Worm (Caenorhabditis elegans) whole organism, mixed stage, embryonic: Measurements from ENCODE around the gene idpa-2.

ENCODE experiments used
- M03D4.4 ChIP-seq: sonication (generic microtip); optimal IDR thresholded peaks from 2 replicates; lab custom pipeline; 2017; ENCODE audit warnings: mild to moderate bottlenecking, missing genetic modification characterization, missing compliant biosample characterization
- bed-3 ChIP-seq: fragments of 200-800 bp; sonication (Bioruptor generic); optimal IDR thresholded peaks from 3 replicates; lab custom pipeline; 2018; ENCODE audit warnings: mild to moderate bottlenecking, missing genetic modification characterization, moderate library complexity, missing compliant biosample characterization
- blmp-1 ChIP-seq: fragments of 150-350 bp; optimal IDR thresholded peaks from 2 replicates; lab custom pipeline; 2014; ENCODE audit warnings: missing biosample characterization, missing genetic modification characterization
- ceh-43 ChIP-seq: fragments of 200-800 bp; sonication (Bioruptor generic); optimal IDR thresholded peaks from 2 replicates; lab custom pipeline; 2018; ENCODE audit warnings: mild to moderate bottlenecking, missing genetic modification characterization, moderate library complexity, missing compliant biosample characterization
- ceh-83 ChIP-seq: fragments of 200-800 bp; sonication (Bioruptor generic); optimal IDR thresholded peaks from 2 replicates; lab custom pipeline; 2018; ENCODE audit warnings: mild to moderate bottlenecking, missing genetic modification characterization, missing compliant biosample characterization
- ces-1 ChIP-seq: fragments of 150-350 bp; optimal IDR thresholded peaks from 2 replicates; lab custom pipeline; 2014; ENCODE audit warnings: missing biosample characterization, missing genetic modification reagents, missing genetic modification characterization
- cnd-1 ChIP-seq: fragments of 200-800 bp; sonication (Bioruptor generic); optimal IDR thresholded peaks from 2 replicates; lab custom pipeline; 2018; ENCODE audit warnings: mild to moderate bottlenecking, missing genetic modification characterization, missing compliant biosample characterization
- drap-1 ChIP-seq: fragments of 200-800 bp; sonication (Bioruptor generic); optimal IDR thresholded peaks from 3 replicates; lab custom pipeline; 2018; ENCODE audit warnings: mild to moderate bottlenecking, missing genetic modification characterization, missing compliant biosample characterization
- elt-1 ChIP-seq: sonication (generic microtip); optimal IDR thresholded peaks from 2 replicates; lab custom pipeline; 2017; ENCODE audit warnings: missing genetic modification characterization, mild to moderate bottlenecking, missing compliant biosample characterization, antibody characterized with exemption, moderate library complexity, borderline replicate concordance; ENCODE audit not compliant: insufficient read depth
- ham-2 ChIP-seq: fragments of 200-800 bp; sonication (Bioruptor generic); optimal IDR thresholded peaks from 2 replicates; lab custom pipeline; 2018; ENCODE audit warnings: mild to moderate bottlenecking, missing genetic modification characterization, missing compliant biosample characterization
- hlh-1 ChIP-seq: fragments of 150-350 bp; optimal IDR thresholded peaks from 2 replicates; lab custom pipeline; 2014; ENCODE audit warnings: missing biosample characterization, missing genetic modification reagents, missing genetic modification characterization
- lin-32 ChIP-seq: fragments of 200-800 bp; sonication (Bioruptor generic); optimal IDR thresholded peaks from 2 replicates; lab custom pipeline; 2018; ENCODE audit warnings: mild to moderate bottlenecking, missing genetic modification characterization, missing compliant biosample characterization
- mab-5 ChIP-seq: fragments of 150-350 bp; optimal IDR thresholded peaks from 2 replicates; lab custom pipeline; 2014; ENCODE audit warnings: missing biosample characterization, missing genetic modification characterization
- mep-1 ChIP-seq: fragments of 150-350 bp; optimal IDR thresholded peaks from 2 replicates; lab custom pipeline; 2017; ENCODE audit warnings: missing biosample characterization, missing genetic modification reagents, missing genetic modification characterization, inconsistent platforms
- mls-2 ChIP-seq: sonication (generic microtip); optimal IDR thresholded peaks from 2 replicates; lab custom pipeline; 2016; ENCODE audit warnings: mild to moderate bottlenecking, missing genetic modification characterization, moderate library complexity, missing compliant biosample characterization
- nhr-2 ChIP-seq: fragments of 150-350 bp; optimal IDR thresholded peaks from 2 replicates; lab custom pipeline; 2014; ENCODE audit warnings: missing biosample characterization, missing genetic modification characterization
- pha-4 ChIP-seq: fragments of 150-350 bp; optimal IDR thresholded peaks from 2 replicates; lab custom pipeline; 2018; ENCODE audit warnings: missing biosample characterization, missing genetic modification reagents, missing genetic modification characterization
- sem-2 ChIP-seq: fragments of 200-800 bp; sonication (Bioruptor generic); optimal IDR thresholded peaks from 2 replicates; lab custom pipeline; 2018; ENCODE audit warnings: mild to moderate bottlenecking, missing genetic modification characterization, missing compliant biosample characterization
- snpc-4 ChIP-seq: fragments of 150-350 bp; optimal IDR thresholded peaks from 2 replicates; lab custom pipeline; 2014; ENCODE audit warnings: missing biosample characterization, missing genetic modification characterization
- unc-120 ChIP-seq: sonication (generic microtip); optimal IDR thresholded peaks from 2 replicates; lab custom pipeline; 2017; ENCODE audit warnings: missing genetic modification characterization, missing compliant biosample characterization; ENCODE audit not compliant: poor library complexity, severe bottlenecking
- unc-39 ChIP-seq: fragments of 150-350 bp; optimal IDR thresholded peaks from 2 replicates; lab custom pipeline; 2014; ENCODE audit warnings: missing biosample characterization, missing genetic modification characterization
- unc-62 ChIP-seq: fragments of 150-350 bp; optimal IDR thresholded peaks from 2 replicates; lab custom pipeline; 2014; ENCODE audit warnings: missing biosample characterization, missing genetic modification reagents, missing genetic modification characterization
- zip-8 ChIP-seq: fragments of 150-350 bp; optimal IDR thresholded peaks from 2 replicates; lab custom pipeline; 2014; ENCODE audit warnings: missing biosample characterization, missing genetic modification characterization
- ztf-11 ChIP-seq: fragments of 150-350 bp; optimal IDR thresholded peaks from 2 replicates; lab custom pipeline; 2014; ENCODE audit warnings: missing biosample characterization, missing genetic modification characterization

idpa-2 gene

ce11 chrII:8748638-8749037, 43.9 kb downstream of the idpa-2 start:
- peak; percentile 69 for TF ChIP-seq cnd-1
- TF ChIP-seq unc-39 (tag; lab: Kevin White, UChicago) = no peak
- TF ChIP-seq ham-2 (GFP tag; lab: Kevin White, UChicago) = no peak
- TF ChIP-seq ztf-11 = no peak
- TF ChIP-seq nhr-2 = no peak
- peak; percentile 58 for TF ChIP-seq ces-1
- no peak for TF ChIP-seq blmp-1 (tag; lab: Kevin White, UChicago)
- no peak for TF ChIP-seq sem-2 (GFP tag; lab: Kevin White, UChicago)

ce11 chrII:8747939-8748352, 44.6 kb downstream of the idpa-2 start:
- no peak for TF ChIP-seq ztf-11
- TF ChIP-seq M03D4.4 (tag; lab: Kevin White, UChicago) = peak; percentile 40
- peak; percentile 8 for TF ChIP-seq mep-1 (tag; lab: Kevin White, UChicago)
- TF ChIP-seq snpc-4 (tag; lab: Kevin White, UChicago) = no peak
- TF ChIP-seq unc-39 (tag; lab: Kevin White, UChicago) = no peak
- no peak for TF ChIP-seq ceh-83 (GFP tag; lab: Kevin White, UChicago)
- peak; percentile 32 for TF ChIP-seq mab-5
- peak; percentile 55 for TF ChIP-seq drap-1 (GFP tag; lab: Kevin White, UChicago)
- peak; percentile 68 for TF ChIP-seq mls-2 (tag; lab: Kevin White, UChicago)
- TF ChIP-seq pha-4 (tag; lab: Kevin White, UChicago) = peak; percentile 69
- TF ChIP-seq hlh-1 (tag; lab: Kevin White, UChicago) = no peak
- TF ChIP-seq unc-120 (tag; lab: Kevin White, UChicago) = peak; percentile 24
- TF ChIP-seq ceh-43 (GFP tag; lab: Kevin White, UChicago) = peak; percentile 29
- TF ChIP-seq ces-1 = peak; percentile 30
- TF ChIP-seq nhr-2 = peak; percentile 7
- peak; percentile 63 for TF ChIP-seq cnd-1
- TF ChIP-seq unc-62 (GFP tag; lab: Kevin White, UChicago) = peak; percentile 65

ce11 chrII:8747246-8747938, 45.1 kb downstream of the idpa-2 start:
- TF ChIP-seq cnd-1 (peak; percentile 59), unc-120 (tag; lab: Kevin White, UChicago) (peak; percentile 1), unc-62 (GFP tag; lab: Kevin White, UChicago) (peak; percentile 78), nhr-2 (peak; percentile 86), hlh-1 (tag; lab: Kevin White, UChicago) (peak; percentile 41), ceh-43 (GFP tag; lab: Kevin White, UChicago) (no peak)
- TF ChIP-seq, all 35 proteins: peak for 5

ce11 chrII:8746298-8746775, 46.2 kb downstream of the idpa-2 start:
- TF ChIP-seq pha-4 (tag; lab: Kevin White, UChicago) = no peak
- no peak for TF ChIP-seq bed-3 (GFP tag; lab: Kevin White, UChicago)
- TF ChIP-seq snpc-4 (tag; lab: Kevin White, UChicago) = no peak
- no peak for TF ChIP-seq unc-62 (GFP tag; lab: Kevin White, UChicago)

ce11 chrII:8745449-8746297, 46.9 kb downstream of the idpa-2 start:
- TF ChIP-seq zip-8 (no peak), lin-32 (GFP tag; lab: Kevin White, UChicago) (no peak), ztf-11 (no peak), elt-1 (tag; lab: Kevin White, UChicago) (no peak), unc-39 (tag; lab: Kevin White, UChicago) (no peak)
- TF ChIP-seq, all 35 proteins: peak for 0
